Fruit fly (Drosophila melanogaster): ENCODE measurements around the gene CG13679.

- TF ChIP-seq usp (GFP tag; optimal IDR thresholded peaks at IDR 0.05) (no peak), CG8478 (optimal IDR thresholded peaks at IDR 0.05) (no peak), EcR (GFP tag; optimal IDR thresholded peaks at IDR 0.05) (no peak), Dll (optimal IDR thresholded peaks at IDR 0.05) (no peak), psq (optimal IDR thresholded peaks at IDR 0.05) (no peak)
Observed at dm6 chr3L:8157079-8157478, 45.5 kb upstream of the CG13679 start.

All from whole organism.